Worm (Caenorhabditis elegans): Measurements from ENCODE around the gene F25E5.1.

ce11 chrV:7506207-7506606 is 40.5 kb downstream of the F25E5.1 start:
- no peak for TF ChIP-seq nhr-12 (tag; optimal IDR thresholded peaks at IDR 0.05)
- TF ChIP-seq unc-62 (GFP tag; optimal IDR thresholded peaks at IDR 0.05): no peak
- no peak for TF ChIP-seq zag-1 (tag; optimal IDR thresholded peaks at IDR 0.05)
- TF ChIP-seq ama-1 (optimal IDR thresholded peaks at IDR 0.05): no peak
- TF ChIP-seq nhr-25 (tag; optimal IDR thresholded peaks at IDR 0.05): no peak
- no peak for TF ChIP-seq egl-27 (tag; optimal IDR thresholded peaks at IDR 0.05)
- TF ChIP-seq nhr-6 (tag; optimal IDR thresholded peaks at IDR 0.05): no peak
- TF ChIP-seq unc-39 (tag; optimal IDR thresholded peaks at IDR 0.05): no peak
- no peak for TF ChIP-seq nhr-237 (tag; optimal IDR thresholded peaks at IDR 0.05)
- no peak for TF ChIP-seq snpc-4 (tag; optimal IDR thresholded peaks at IDR 0.05)
- no peak for TF ChIP-seq dmd-4 (tag; optimal IDR thresholded peaks at IDR 0.05)
